Worm (Caenorhabditis elegans): ENCODE measurements around the gene ugt-57.

ugt-57 gene

ce11 chrX:7001933-7002332, 10.4 kb downstream of the ugt-57 start:
- TF ChIP-seq nhr-129 (tag; optimal IDR thresholded peaks at IDR 0.05) (no peak), ceh-82 (tag; optimal IDR thresholded peaks at IDR 0.05) (no peak), zag-1 (tag; optimal IDR thresholded peaks at IDR 0.05) (no peak), peb-1 (tag; optimal IDR thresholded peaks at IDR 0.05) (no peak), lsy-2 (tag; optimal IDR thresholded peaks at IDR 0.05) (no peak), mbf-1 (tag; optimal IDR thresholded peaks at IDR 0.05) (no peak), ceh-16 (tag; optimal IDR thresholded peaks at IDR 0.05) (no peak), sma-9 (GFP tag; optimal IDR thresholded peaks at IDR 0.05) (no peak), sma-9 (tag; optimal IDR thresholded peaks at IDR 0.05) (no peak), nhr-77 (tag; optimal IDR thresholded peaks at IDR 0.05) (no peak), sma-3 (GFP tag; optimal IDR thresholded peaks at IDR 0.05) (no peak), dmd-4 (tag; optimal IDR thresholded peaks at IDR 0.05) (no peak), unc-55 (GFP tag; optimal IDR thresholded peaks at IDR 0.05) (no peak), ama-1 (optimal IDR thresholded peaks at IDR 0.05) (no peak), R02D3.7 (tag; optimal IDR thresholded peaks at IDR 0.05) (no peak)

- TF ChIP-seq elt-1 (tag; optimal IDR thresholded peaks at IDR 0.05) = no peak
Measured at ce11 chrX:7005475-7005874, 13.9 kb downstream of the ugt-57 start, which contains the start of gene tyra-2. TSS of gene tyra-2 (minus strand) at chrX:7005575.

- no peak for TF ChIP-seq R02D3.7 (tag; optimal IDR thresholded peaks at IDR 0.05)
Measured at ce11 chrX:7005919-7006318, 14.4 kb downstream of the ugt-57 start.

- TF ChIP-seq gmeb-1 (tag; optimal IDR thresholded peaks at IDR 0.05) = no peak
- TF ChIP-seq ztf-11 (tag; optimal IDR thresholded peaks at IDR 0.05) = no peak
Measured at ce11 chrX:7019733-7020132, 28.2 kb downstream of the ugt-57 start, which contains the start of gene cah-5. TSS of gene cah-5 (plus strand) at chrX:7020033.

- TF ChIP-seq nhr-10 (tag; optimal IDR thresholded peaks at IDR 0.05) (no peak), ceh-82 (tag; optimal IDR thresholded peaks at IDR 0.05) (no peak), nhr-237 (tag; optimal IDR thresholded peaks at IDR 0.05) (no peak), nhr-77 (tag; optimal IDR thresholded peaks at IDR 0.05) (no peak), elt-3 (tag; optimal IDR thresholded peaks at IDR 0.05) (no peak), nhr-25 (tag; optimal IDR thresholded peaks at IDR 0.05) (no peak), alr-1 (tag; optimal IDR thresholded peaks at IDR 0.05) (no peak), crh-2 (tag; optimal IDR thresholded peaks at IDR 0.05) (no peak), ceh-16 (tag; optimal IDR thresholded peaks at IDR 0.05) (no peak), ztf-4 (tag; optimal IDR thresholded peaks at IDR 0.05) (no peak), zag-1 (tag; optimal IDR thresholded peaks at IDR 0.05) (no peak), mdl-1 (tag; optimal IDR thresholded peaks at IDR 0.05) (no peak), lin-39 (tag; optimal IDR thresholded peaks at IDR 0.05) (no peak), lsy-2 (tag; optimal IDR thresholded peaks at IDR 0.05) (no peak), mab-5 (tag; optimal IDR thresholded peaks at IDR 0.05) (no peak), unc-55 (GFP tag; optimal IDR thresholded peaks at IDR 0.05) (no peak), egl-27 (tag; optimal IDR thresholded peaks at IDR 0.05) (no peak), snpc-4 (tag; optimal IDR thresholded peaks at IDR 0.05) (no peak), skn-1 (tag; optimal IDR thresholded peaks at IDR 0.05) (no peak), nhr-6 (tag; optimal IDR thresholded peaks at IDR 0.05) (no peak)
Measured at ce11 chrX:7028836-7029235, 37.3 kb downstream of the ugt-57 start, which contains the start of gene flp-26. TSS of gene flp-26 (plus strand) at chrX:7029136.

- TF ChIP-seq aly-2 (tag; optimal IDR thresholded peaks at IDR 0.05) (no peak), ztf-11 (tag; optimal IDR thresholded peaks at IDR 0.05) (no peak), F13H6.1 (tag; optimal IDR thresholded peaks at IDR 0.05) (no peak), lin-39 (tag; optimal IDR thresholded peaks at IDR 0.05) (no peak), nhr-237 (tag; optimal IDR thresholded peaks at IDR 0.05) (no peak), lsy-2 (tag; optimal IDR thresholded peaks at IDR 0.05) (no peak), ceh-82 (tag; optimal IDR thresholded peaks at IDR 0.05) (no peak), elt-3 (tag; optimal IDR thresholded peaks at IDR 0.05) (no peak), ztf-4 (tag; optimal IDR thresholded peaks at IDR 0.05) (no peak), ztf-1 (GFP tag; conservative IDR thresholded peaks at IDR 0.05) (no peak), nhr-21 (tag; optimal IDR thresholded peaks at IDR 0.05) (no peak), dmd-4 (tag; optimal IDR thresholded peaks at IDR 0.05) (no peak)
Measured at ce11 chrX:7033716-7034270, 42.3 kb downstream of the ugt-57 start.
